Worm (Caenorhabditis elegans) whole organism, L1 larva: Measurements from ENCODE around the gene W03A5.1.

Source experiments
- C04F5.9 ChIP-seq: sonication (generic microtip); optimal IDR thresholded peaks from 2 replicates; lab custom pipeline; 2016; ENCODE audit warnings: missing genetic modification characterization, missing compliant biosample characterization
- C16A3.4 ChIP-seq: fragments of 150-350 bp; optimal IDR thresholded peaks from 2 replicates; lab custom pipeline; 2014; ENCODE audit warnings: missing biosample characterization, missing genetic modification characterization
- C34B4.2 ChIP-seq: sonication (generic microtip); optimal IDR thresholded peaks from 2 replicates; lab custom pipeline; 2017; ENCODE audit warnings: mild to moderate bottlenecking, missing genetic modification characterization, missing compliant biosample characterization
- F16B12.6 ChIP-seq: fragments of 150-350 bp; optimal IDR thresholded peaks from 2 replicates; lab custom pipeline; 2014; ENCODE audit warnings: missing biosample characterization, missing genetic modification characterization
- aha-1 ChIP-seq: fragments of 150-350 bp; optimal IDR thresholded peaks from 2 replicates; lab custom pipeline; 2014; ENCODE audit warnings: missing biosample characterization, missing genetic modification characterization
- blmp-1 ChIP-seq: fragments of 150-350 bp; optimal IDR thresholded peaks from 2 replicates; lab custom pipeline; 2014; ENCODE audit warnings: missing biosample characterization, missing genetic modification characterization
- ceh-90 ChIP-seq: sonication (generic microtip); optimal IDR thresholded peaks from 2 replicates; lab custom pipeline; 2016; ENCODE audit warnings: missing genetic modification characterization, missing compliant biosample characterization
- dpl-1 ChIP-seq, 3 experiments: fragments of 150-350 bp in 2 of 3; sonication (generic microtip) in 1 of 3; optimal IDR thresholded peaks; 2 replicates each; lab custom pipeline; 2014 to 2017; ENCODE audit warnings: missing biosample characterization in 3 of 3, missing genetic modification characterization in 3 of 3, missing genetic modification reagents in 3 of 3
- dsc-1 ChIP-seq: sonication (generic microtip); optimal IDR thresholded peaks from 2 replicates; lab custom pipeline; 2016; ENCODE audit warnings: mild to moderate bottlenecking, missing genetic modification characterization, missing compliant biosample characterization
- efl-1 ChIP-seq, 4 experiments: fragments of 150-350 bp; optimal IDR thresholded peaks in 3 of 4; peaks in 1 of 4; 1 replicate in 1 of 4; 2 replicates in 3 of 4; lab custom pipeline; 2014; ENCODE audit warnings: missing biosample characterization in 2 of 4, missing genetic modification characterization in 2 of 4, missing genetic modification reagents in 2 of 4
- efl-3 ChIP-seq: fragments of 200-800 bp; sonication (Bioruptor generic); optimal IDR thresholded peaks from 2 replicates; lab custom pipeline; 2018; ENCODE audit warnings: mild to moderate bottlenecking, missing genetic modification characterization, missing compliant biosample characterization
- elt-3 ChIP-seq, 6 experiments: fragments of 150-350 bp in 1 of 6; sonication (generic microtip); optimal IDR thresholded peaks; 2 replicates each; lab custom pipeline; 2017 to 2018; ENCODE audit warnings: missing biosample characterization in 6 of 6, missing genetic modification characterization in 6 of 6, inconsistent platforms in 1 of 6
- fkh-4 ChIP-seq: sonication (generic microtip); optimal IDR thresholded peaks from 2 replicates; lab custom pipeline; 2016; ENCODE audit warnings: missing compliant biosample characterization, missing genetic modification characterization, borderline replicate concordance
- fos-1 ChIP-seq: fragments of 150-350 bp; optimal IDR thresholded peaks from 2 replicates; lab custom pipeline; 2014; ENCODE audit warnings: missing biosample characterization, missing genetic modification characterization
- grh-1 ChIP-seq: fragments of 200-800 bp; sonication (Bioruptor generic); IDR thresholded peaks from 2 replicates; pipeline ENCODE4 v1.3.6; 2022; ENCODE audit warnings: missing genetic modification reagents, missing genetic modification characterization, missing compliant biosample characterization
- hlh-17 ChIP-seq: fragments of 200-800 bp; sonication (Bioruptor generic); optimal IDR thresholded peaks from 2 replicates; lab custom pipeline; 2018; ENCODE audit warnings: missing genetic modification characterization, mild to moderate bottlenecking, missing compliant biosample characterization, moderate library complexity, borderline replicate concordance
- isw-1 ChIP-seq: fragments of 200-800 bp; sonication (Bioruptor generic); IDR thresholded peaks from 2 replicates; pipeline ENCODE4 v1.3.6; 2022; ENCODE audit warnings: missing genetic modification characterization, missing compliant biosample characterization
- lin-14 ChIP-seq: fragments of 200-800 bp; sonication (Bioruptor generic); optimal IDR thresholded peaks from 2 replicates; lab custom pipeline; 2018; ENCODE audit warnings: mild to moderate bottlenecking, missing genetic modification characterization, moderate library complexity, missing compliant biosample characterization
- lin-15B ChIP-seq: fragments of 150-350 bp; sonication (generic microtip); optimal IDR thresholded peaks from 3 replicates; lab custom pipeline; 2014; ENCODE audit warnings: missing biosample characterization, missing genetic modification characterization
- lin-35 ChIP-seq, 2 experiments: fragments of 150-350 bp; optimal IDR thresholded peaks; 2 replicates each; lab custom pipeline; 2014; ENCODE audit warnings: missing biosample characterization in 2 of 2, missing genetic modification characterization in 2 of 2, missing genetic modification reagents in 2 of 2
- lir-3 ChIP-seq: sonication (generic microtip); optimal IDR thresholded peaks from 2 replicates; lab custom pipeline; 2016; ENCODE audit warnings: mild to moderate bottlenecking, missing genetic modification characterization, moderate library complexity, missing compliant biosample characterization; ENCODE audit not compliant: poor library complexity
- lsy-2 ChIP-seq, 2 experiments: fragments of 150-350 bp; optimal IDR thresholded peaks; 2 replicates each; lab custom pipeline; 2014; ENCODE audit warnings: missing biosample characterization in 2 of 2, missing genetic modification characterization in 2 of 2
- mdl-1 ChIP-seq, 2 experiments: fragments of 150-350 bp; optimal IDR thresholded peaks; 2 replicates each; lab custom pipeline; 2014 to 2017; ENCODE audit warnings: missing biosample characterization in 2 of 2, missing genetic modification characterization in 2 of 2, inconsistent platforms in 1 of 2
- mep-1 ChIP-seq: fragments of 150-350 bp; optimal IDR thresholded peaks from 2 replicates; lab custom pipeline; 2014; ENCODE audit warnings: missing biosample characterization, missing genetic modification characterization
- nhr-12 ChIP-seq: sonication (generic microtip); optimal IDR thresholded peaks from 2 replicates; lab custom pipeline; 2017; ENCODE audit warnings: missing biosample characterization, missing genetic modification characterization
- nhr-237 ChIP-seq: fragments of 150-350 bp; optimal IDR thresholded peaks from 2 replicates; lab custom pipeline; 2014; ENCODE audit warnings: missing biosample characterization, missing genetic modification characterization
- nhr-77 ChIP-seq: fragments of 150-350 bp; optimal IDR thresholded peaks from 2 replicates; lab custom pipeline; 2014; ENCODE audit warnings: missing biosample characterization, missing genetic modification characterization
- nhr-85 ChIP-seq: sonication (generic microtip); peaks from one replicate; lab custom pipeline; 2016; ENCODE audit warnings: missing genetic modification characterization, inconsistent platforms, missing compliant biosample characterization
- rnt-1 ChIP-seq: sonication (generic microtip); optimal IDR thresholded peaks from 2 replicates; lab custom pipeline; 2016; ENCODE audit warnings: mild to moderate bottlenecking, missing genetic modification characterization, moderate library complexity, missing compliant biosample characterization
- skn-1 ChIP-seq: fragments of 150-350 bp; optimal IDR thresholded peaks from 2 replicates; lab custom pipeline; 2014; ENCODE audit warnings: missing biosample characterization, missing genetic modification characterization
- snu-23 ChIP-seq: sonication (generic microtip); optimal IDR thresholded peaks from 2 replicates; lab custom pipeline; 2016; ENCODE audit warnings: missing genetic modification characterization, missing compliant biosample characterization
- sox-4 ChIP-seq: sonication (generic microtip); optimal IDR thresholded peaks from 2 replicates; lab custom pipeline; 2016; ENCODE audit warnings: missing genetic modification characterization, missing compliant biosample characterization
- sup-37 ChIP-seq: fragments of 200-800 bp; sonication (Bioruptor generic); optimal IDR thresholded peaks from 2 replicates; lab custom pipeline; 2018; ENCODE audit warnings: mild to moderate bottlenecking, missing genetic modification characterization, missing compliant biosample characterization
- unc-30 ChIP-seq: sonication (generic microtip); optimal IDR thresholded peaks from 2 replicates; lab custom pipeline; 2017; ENCODE audit warnings: missing biosample characterization, missing genetic modification characterization
- unc-62 ChIP-seq: fragments of 150-350 bp; optimal IDR thresholded peaks from 2 replicates; lab custom pipeline; 2014; ENCODE audit warnings: missing biosample characterization, missing genetic modification reagents, missing genetic modification characterization
- vab-15 ChIP-seq: sonication (generic microtip); optimal IDR thresholded peaks from 2 replicates; lab custom pipeline; 2017; ENCODE audit warnings: missing genotype, mild to moderate bottlenecking, missing genetic modification characterization, missing compliant biosample characterization
- zag-1 ChIP-seq: fragments of 150-350 bp; optimal IDR thresholded peaks from 2 replicates; lab custom pipeline; 2014; ENCODE audit warnings: missing biosample characterization, missing genetic modification characterization

The W03A5.1 gene

ce11 chrIII:5405628-5406084 lies 2.0 kb upstream of the W03A5.1 start, which contains the start of the genes W03A5.2 and Y32H12A.8:
TSS of gene W03A5.2 (plus strand) at chrIII:5406034.
TSS of gene Y32H12A.8 (minus strand) at chrIII:5406037.
- TF ChIP-seq mep-1 = peak; percentile 11
- TF ChIP-seq lin-15B (tag; lab: Kevin White, UChicago) = peak; percentile 55
- no peak for TF ChIP-seq fos-1 (tag; lab: Kevin White, UChicago)
- TF ChIP-seq isw-1 (GFP tag; lab: Robert Waterston, UW) = peak; percentile 6; the same call in 1 of the 2 replicates
- peak; percentile 72 to 95 for TF ChIP-seq lin-35 (GFP tag; optimal IDR thresholded peaks at IDR 0.05; lab: Kevin White, UChicago)
- TF ChIP-seq dpl-1 (GFP tag; optimal IDR thresholded peaks at IDR 0.05; lab: Kevin White, UChicago) = peak; percentile 76 to 88 (median 82)
- peak; percentile 28 for TF ChIP-seq rnt-1 (tag; lab: Kevin White, UChicago)
- TF ChIP-seq unc-62 (GFP tag; lab: Kevin White, UChicago) = no peak
- TF ChIP-seq lsy-2 (tag; optimal IDR thresholded peaks at IDR 0.05; lab: Kevin White, UChicago) = peak; percentile 9 to 79
- TF ChIP-seq ceh-90 = no peak
- no peak for TF ChIP-seq aha-1 (tag; lab: Kevin White, UChicago)
- peak; percentile 41 for TF ChIP-seq nhr-85
- TF ChIP-seq snu-23 (GFP tag; lab: Kevin White, UChicago) = no peak
- TF ChIP-seq lir-3 (tag; lab: Kevin White, UChicago) = no peak
- TF ChIP-seq mdl-1 (tag; optimal IDR thresholded peaks at IDR 0.05; lab: Kevin White, UChicago) = peak in 1 of 2 experiments; percentile 41
- peak; percentile 46 to 88 for TF ChIP-seq efl-1 (optimal IDR thresholded peaks at IDR 0.05; lab: Kevin White, UChicago)
- peak; percentile 86 to 98 for TF ChIP-seq efl-1 (GFP tag; optimal IDR thresholded peaks at IDR 0.05 in 1 of 2; lab: Kevin White, UChicago)
- no peak for TF ChIP-seq nhr-12 (tag; lab: Kevin White, UChicago)
- no peak for TF ChIP-seq C04F5.9 (tag; lab: Kevin White, UChicago)
- TF ChIP-seq nhr-237 = no peak
- TF ChIP-seq skn-1 (tag; lab: Kevin White, UChicago) = peak; percentile 28
- peak; percentile 34 for TF ChIP-seq blmp-1 (tag; lab: Kevin White, UChicago)
- peak; percentile 31 for TF ChIP-seq C16A3.4 (tag; lab: Kevin White, UChicago)
- TF ChIP-seq elt-3 (tag; optimal IDR thresholded peaks at IDR 0.05; lab: Kevin White, UChicago) = peak in 1 of 6 experiments; percentile 15
- TF ChIP-seq efl-3 (GFP tag; lab: Kevin White, UChicago) = no peak

ce11 chrIII:5406314-5406713 lies 1.4 kb upstream of the W03A5.1 start:
- no peak for TF ChIP-seq lin-14 (GFP tag; lab: Kevin White, UChicago)
- TF ChIP-seq vab-15 = no peak
- no peak for TF ChIP-seq mep-1
- no peak for TF ChIP-seq nhr-12 (tag; lab: Kevin White, UChicago)
- TF ChIP-seq lsy-2 (tag; optimal IDR thresholded peaks at IDR 0.05; lab: Kevin White, UChicago) = no peak
- TF ChIP-seq fkh-4 (tag; lab: Kevin White, UChicago) = no peak
- TF ChIP-seq sox-4 = no peak
- no peak for TF ChIP-seq sup-37
- TF ChIP-seq grh-1 (GFP tag; lab: Robert Waterston, UW) = no peak
- TF ChIP-seq rnt-1 (tag; lab: Kevin White, UChicago) = no peak
- TF ChIP-seq aha-1 (tag; lab: Kevin White, UChicago) = no peak
- TF ChIP-seq nhr-77 = no peak
- no peak for TF ChIP-seq lin-35 (GFP tag; optimal IDR thresholded peaks at IDR 0.05; lab: Kevin White, UChicago)
- TF ChIP-seq zag-1 (tag; lab: Kevin White, UChicago) = no peak
- no peak for TF ChIP-seq F16B12.6 (tag; lab: Kevin White, UChicago)
- TF ChIP-seq C34B4.2 = no peak

ce11 chrIII:5407060-5407459 lies 628 bp upstream of the W03A5.1 start:
- TF ChIP-seq hlh-17 (no peak), dsc-1 (tag; lab: Kevin White, UChicago) (peak; percentile 82)

ce11 chrIII:5413680-5414079 lies 6.0 kb downstream of the W03A5.1 start, which contains the start of gene grl-22:
TSS of gene grl-22 (minus strand) at chrIII:5414011.
- TF ChIP-seq skn-1 (tag; lab: Kevin White, UChicago) (no peak), unc-30 (tag; lab: Kevin White, UChicago) (no peak), efl-1 (optimal IDR thresholded peaks at IDR 0.05; lab: Kevin White, UChicago) (no peak), efl-1 (GFP tag; optimal IDR thresholded peaks at IDR 0.05 in 1 of 2; lab: Kevin White, UChicago) (peak in 1 of 2 experiments; percentile 39), grh-1 (GFP tag; lab: Robert Waterston, UW) (no peak)
- TF ChIP-seq, all 84 proteins: peak for 1
